Fruit fly (Drosophila melanogaster): Measurements from ENCODE around the gene CG14190.

Gene CG14190

dm6 chrX:19072969-19073368, 16.3 kb downstream of the CG14190 start:
- TF ChIP-seq Dll (optimal IDR thresholded peaks at IDR 0.05) (no peak), EcR (GFP tag; optimal IDR thresholded peaks at IDR 0.05) (peak; percentile 32 to 34), usp (GFP tag; optimal IDR thresholded peaks at IDR 0.05) (no peak)

DNA sequence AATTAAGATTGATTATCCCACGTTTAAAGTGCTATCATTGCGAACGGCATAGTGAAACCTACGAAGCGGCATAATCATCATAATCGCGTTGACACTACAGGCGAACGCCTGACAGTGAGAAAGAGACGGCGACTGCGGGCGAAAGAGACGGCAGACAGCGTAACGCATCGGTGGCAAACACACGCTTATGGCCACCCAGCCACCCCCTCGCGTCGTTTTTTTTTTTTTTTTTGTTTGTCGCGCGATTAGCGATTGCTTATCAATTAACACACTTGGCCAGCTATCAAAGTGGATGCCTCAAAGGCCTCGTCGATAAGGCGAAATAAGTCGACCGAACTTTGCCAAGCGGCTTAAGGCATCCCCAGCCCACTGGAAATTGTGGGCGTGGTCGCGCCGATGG, 17.2 kb downstream of the CG14190 start:
- no peak for TF ChIP-seq Dll (optimal IDR thresholded peaks at IDR 0.05)
- TF ChIP-seq psq (optimal IDR thresholded peaks at IDR 0.05) = no peak
- TF ChIP-seq usp (GFP tag; optimal IDR thresholded peaks at IDR 0.05) = no peak
- TF ChIP-seq pan (optimal IDR thresholded peaks at IDR 0.05) = no peak
- TF ChIP-seq CG8478 (optimal IDR thresholded peaks at IDR 0.05) = no peak
- no peak for TF ChIP-seq EcR (GFP tag; optimal IDR thresholded peaks at IDR 0.05)

DNA sequence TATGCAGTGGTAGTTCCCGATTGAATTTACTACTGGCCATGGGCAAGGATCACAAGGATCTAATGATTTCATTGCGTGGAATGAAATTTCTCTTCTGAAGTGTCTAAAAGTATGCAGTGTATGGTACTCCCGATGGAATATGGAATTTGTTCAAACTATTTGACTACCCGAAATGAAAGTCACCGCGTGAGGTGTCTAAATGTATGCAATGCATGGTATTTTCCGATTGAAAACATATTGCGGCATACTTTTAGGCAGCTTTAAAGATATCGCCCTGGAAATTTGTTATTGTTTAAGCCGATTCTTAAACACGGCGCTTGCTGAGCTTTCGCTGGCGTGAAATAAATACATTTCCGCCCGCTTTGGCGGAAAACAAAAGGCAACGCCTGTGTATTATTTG, 17.9 kb downstream of the CG14190 start:
- TF ChIP-seq EcR (GFP tag; optimal IDR thresholded peaks at IDR 0.05) (no peak), pan (optimal IDR thresholded peaks at IDR 0.05) (no peak), usp (GFP tag; optimal IDR thresholded peaks at IDR 0.05) (no peak), Dll (optimal IDR thresholded peaks at IDR 0.05) (no peak), CG8478 (optimal IDR thresholded peaks at IDR 0.05) (no peak), psq (optimal IDR thresholded peaks at IDR 0.05) (no peak)

DNA sequence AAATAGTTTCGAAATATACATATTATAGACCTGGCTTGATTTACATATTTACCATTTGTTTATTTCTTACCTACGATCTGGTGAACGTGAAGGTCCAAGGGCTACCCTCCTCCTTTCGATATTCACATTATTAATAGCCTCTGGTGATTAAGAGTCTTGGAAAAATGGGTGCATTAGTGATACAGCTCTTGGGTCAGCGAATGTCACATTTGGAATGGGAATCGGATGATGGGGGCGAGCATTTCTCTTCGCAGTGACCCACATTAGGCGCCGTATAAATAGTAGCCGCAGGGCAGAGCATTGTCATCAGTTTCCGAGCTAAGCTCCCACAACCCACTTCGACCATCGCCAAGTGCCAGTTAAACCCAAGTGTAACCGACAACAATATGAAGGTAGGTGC, 20.7 kb downstream of the CG14190 start, which contains the start of gene CG7406:
Gene CG7406 (plus strand): TSS at position 301 of the 400 bp plus-strand sequence.
- TF ChIP-seq EcR (GFP tag; optimal IDR thresholded peaks at IDR 0.05) (no peak), psq (optimal IDR thresholded peaks at IDR 0.05) (no peak), usp (GFP tag; optimal IDR thresholded peaks at IDR 0.05) (no peak), Dll (optimal IDR thresholded peaks at IDR 0.05) (no peak)

dm6 chrX:19081365-19081764, 24.7 kb downstream of the CG14190 start, which contains the start of gene CG14191:
Gene CG14191, plus strand, starts transcription at chrX:19081665.
- TF ChIP-seq usp (GFP tag; optimal IDR thresholded peaks at IDR 0.05) (no peak), CG8478 (optimal IDR thresholded peaks at IDR 0.05) (no peak), psq (optimal IDR thresholded peaks at IDR 0.05) (no peak), EcR (GFP tag; optimal IDR thresholded peaks at IDR 0.05) (no peak), Dll (optimal IDR thresholded peaks at IDR 0.05) (no peak), pan (optimal IDR thresholded peaks at IDR 0.05) (no peak)

dm6 chrX:19083190-19083589, 26.5 kb downstream of the CG14190 start, which contains the start of gene CG7423:
Gene CG7423, minus strand, starts transcription at chrX:19083290.
- TF ChIP-seq CG8478 (optimal IDR thresholded peaks at IDR 0.05) = no peak
- TF ChIP-seq psq (optimal IDR thresholded peaks at IDR 0.05) = no peak
- TF ChIP-seq pan (optimal IDR thresholded peaks at IDR 0.05) = no peak
- TF ChIP-seq Dll (optimal IDR thresholded peaks at IDR 0.05) = no peak
- no peak for TF ChIP-seq EcR (GFP tag; optimal IDR thresholded peaks at IDR 0.05)
- TF ChIP-seq usp (GFP tag; optimal IDR thresholded peaks at IDR 0.05) = no peak

DNA sequence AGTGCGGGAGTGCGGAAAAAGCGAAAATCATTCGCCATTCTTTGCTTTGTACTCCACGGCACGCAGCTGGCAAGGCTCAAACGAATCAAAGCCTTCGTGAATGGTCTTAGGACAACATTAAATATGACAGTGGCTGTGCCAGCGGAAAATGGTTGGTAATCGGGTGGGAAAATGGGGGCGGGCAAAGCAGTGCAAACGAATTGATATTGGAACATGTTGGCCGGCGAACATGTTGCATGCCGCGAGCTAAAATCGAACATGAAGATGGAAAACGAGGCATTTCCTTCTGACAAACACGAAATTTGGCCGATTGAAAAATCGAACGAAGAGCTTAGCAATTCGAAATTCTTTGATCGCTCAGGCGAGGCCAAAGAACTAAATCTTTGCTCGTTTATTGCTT, 39.5 kb downstream of the CG14190 start:
- TF ChIP-seq psq (optimal IDR thresholded peaks at IDR 0.05) = no peak
- no peak for TF ChIP-seq EcR (GFP tag; optimal IDR thresholded peaks at IDR 0.05)
- no peak for TF ChIP-seq Dll (optimal IDR thresholded peaks at IDR 0.05)
- TF ChIP-seq CG8478 (optimal IDR thresholded peaks at IDR 0.05) = no peak
- TF ChIP-seq usp (GFP tag; optimal IDR thresholded peaks at IDR 0.05) = no peak
- TF ChIP-seq pan (optimal IDR thresholded peaks at IDR 0.05) = no peak

- TF ChIP-seq psq (optimal IDR thresholded peaks at IDR 0.05) = no peak
- no peak for TF ChIP-seq usp (GFP tag; optimal IDR thresholded peaks at IDR 0.05)
- TF ChIP-seq EcR (GFP tag; optimal IDR thresholded peaks at IDR 0.05) = no peak
- no peak for TF ChIP-seq Dll (optimal IDR thresholded peaks at IDR 0.05)
- no peak for TF ChIP-seq CG8478 (optimal IDR thresholded peaks at IDR 0.05)
- no peak for TF ChIP-seq pan (optimal IDR thresholded peaks at IDR 0.05)
Observed at dm6 chrX:19106842-19107557, 50.3 kb downstream of the CG14190 start.

Data from whole organism.